Fruit fly (Drosophila melanogaster): Measurements from ENCODE around the gene CG13725.

Gene CG13725

DNA sequence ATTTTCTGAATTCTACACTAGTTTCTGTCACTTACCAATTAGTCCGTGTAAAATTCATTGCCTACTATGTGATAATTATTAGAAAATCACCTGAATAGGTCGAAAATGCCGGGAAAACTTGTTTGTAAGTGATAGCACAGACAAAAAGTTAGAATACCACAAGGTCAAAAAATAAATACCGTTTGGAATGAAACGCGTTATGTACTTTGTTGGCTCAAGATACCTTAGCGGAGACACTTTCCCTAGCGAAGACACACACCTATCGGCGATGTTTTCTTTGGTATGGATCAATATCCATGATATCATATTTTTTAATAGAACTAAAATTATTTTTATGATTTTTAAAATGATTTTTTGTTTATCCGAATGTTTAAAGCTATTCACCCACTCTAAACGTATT is 13.8 kb upstream of the CG13725 start, which contains the start of gene CG6479:
Gene CG6479 (minus strand): TSS at position 141 of the 400 bp plus-strand sequence.
- TF ChIP-seq CG2712 (tag; optimal IDR thresholded peaks at IDR 0.05): peak; percentile 24
- peak; percentile 64 for TF ChIP-seq stwl (tag; optimal IDR thresholded peaks at IDR 0.05)
- peak; percentile 29 for TF ChIP-seq CoRest (tag; optimal IDR thresholded peaks at IDR 0.05)
- TF ChIP-seq CG15514 (GFP tag; optimal IDR thresholded peaks at IDR 0.05): peak; percentile 38
- peak; percentile 47; the same call in 1 of the 2 replicates for TF ChIP-seq unc-4 (GFP tag; IDR thresholded peaks at IDR 0.05; ENCODE audit: partially characterized antibody)
- TF ChIP-seq dan (GFP tag; IDR thresholded peaks at IDR 0.05): no peak
- no peak for TF ChIP-seq slou (GFP tag; optimal IDR thresholded peaks at IDR 0.05)
- peak; percentile 30 for TF ChIP-seq Med (GFP tag)
- no peak for TF ChIP-seq Doc2 (GFP tag; IDR thresholded peaks at IDR 0.05)
- TF ChIP-seq CG3995 (GFP tag; optimal IDR thresholded peaks at IDR 0.05): peak; percentile 19
- TF ChIP-seq Atf3 (GFP tag; optimal IDR thresholded peaks at IDR 0.05): no peak
- TF ChIP-seq kah (GFP tag; optimal IDR thresholded peaks at IDR 0.05): no peak
- peak; percentile 13 for TF ChIP-seq zen (tag; optimal IDR thresholded peaks at IDR 0.05)
- TF ChIP-seq Pdp1 (GFP tag; optimal IDR thresholded peaks at IDR 0.05): no peak
- TF ChIP-seq HLH4C (GFP tag; IDR thresholded peaks at IDR 0.05; ENCODE audit: partially characterized antibody): no peak
- no peak for TF ChIP-seq sisA (GFP tag; IDR thresholded peaks at IDR 0.05)
- no peak for TF ChIP-seq Hr39 (optimal IDR thresholded peaks at IDR 0.05)
- no peak for TF ChIP-seq CG15479 (GFP tag; optimal IDR thresholded peaks at IDR 0.05)
- TF ChIP-seq klu (GFP tag; IDR thresholded peaks at IDR 0.05): no peak
- no peak for TF ChIP-seq stc (GFP tag; IDR thresholded peaks at IDR 0.05)
- TF ChIP-seq dmrt11E (tag; optimal IDR thresholded peaks at IDR 0.05): no peak
- TF ChIP-seq Blimp-1 (GFP tag; optimal IDR thresholded peaks at IDR 0.05): no peak
- TF ChIP-seq CG16863 (GFP tag; optimal IDR thresholded peaks at IDR 0.05): no peak
- TF ChIP-seq CG30020 (tag; optimal IDR thresholded peaks at IDR 0.05): no peak
- no peak for TF ChIP-seq Drgx (GFP tag; IDR thresholded peaks at IDR 0.05)
- peak; percentile 74 for TF ChIP-seq amos (GFP tag; IDR thresholded peaks at IDR 0.05; ENCODE audit: partially characterized antibody)
- no peak for TF ChIP-seq CG13624 (GFP tag; optimal IDR thresholded peaks at IDR 0.05)
- peak; percentile 86 for TF ChIP-seq ftz-f1 (GFP tag; optimal IDR thresholded peaks at IDR 0.05)
- TF ChIP-seq Xbp1 (GFP tag; optimal IDR thresholded peaks at IDR 0.05): no peak
- no peak for TF ChIP-seq da (GFP tag; optimal IDR thresholded peaks at IDR 0.05)
- TF ChIP-seq CG3281 (GFP tag; optimal IDR thresholded peaks at IDR 0.05): no peak
- TF ChIP-seq bbx (GFP tag; IDR thresholded peaks at IDR 0.05; ENCODE audit: partially characterized antibody): no peak
- peak; percentile 60 for TF ChIP-seq CG1603 (tag; optimal IDR thresholded peaks at IDR 0.05)
- TF ChIP-seq CG9797 (GFP tag; optimal IDR thresholded peaks at IDR 0.05): peak; percentile 66
- TF ChIP-seq pros (GFP tag; optimal IDR thresholded peaks at IDR 0.05): no peak
- no peak for TF ChIP-seq CG6813 (GFP tag; optimal IDR thresholded peaks at IDR 0.05)
- TF ChIP-seq HLH3B (GFP tag; IDR thresholded peaks at IDR 0.05): no peak
- TF ChIP-seq nerfin-1 (tag; optimal IDR thresholded peaks at IDR 0.05): no peak
- TF ChIP-seq jigr1 (GFP tag; IDR thresholded peaks at IDR 0.05): peak; percentile 34; the same call in 1 of the 3 replicates
- TF ChIP-seq CG9932 (GFP tag; IDR thresholded peaks at IDR 0.05): peak; percentile 14; the same call in 1 of the 2 replicates
- TF ChIP-seq CG18619 (GFP tag; optimal IDR thresholded peaks at IDR 0.05): no peak
- TF ChIP-seq fd96Cb (tag; optimal IDR thresholded peaks at IDR 0.05): no peak
- TF ChIP-seq CG12659 (GFP tag; optimal IDR thresholded peaks at IDR 0.05): peak; percentile 36
- TF ChIP-seq gsb-n (tag; optimal IDR thresholded peaks at IDR 0.05): no peak
- no peak for TF ChIP-seq CG12219 (GFP tag; optimal IDR thresholded peaks at IDR 0.05)
- peak; percentile 9 for TF ChIP-seq CG2116 (GFP tag; optimal IDR thresholded peaks at IDR 0.05)
- no peak for TF ChIP-seq eve (GFP tag; optimal IDR thresholded peaks at IDR 0.05)
- no peak for TF ChIP-seq Nf-YC (tag; optimal IDR thresholded peaks at IDR 0.05)
- TF ChIP-seq vnd (GFP tag; IDR thresholded peaks at IDR 0.05; ENCODE audit: partially characterized antibody): no peak
- TF ChIP-seq emc (GFP tag; optimal IDR thresholded peaks at IDR 0.05): no peak
- TF ChIP-seq CG13296 (GFP tag; optimal IDR thresholded peaks at IDR 0.05): no peak
